In genomic region chrX:17917564-17918233, dm6 we compare ENCODE assay signal across 4 fruit fly cellular contexts.
TF ChIP-seq lines count a peak whose summit lies in the region.

No protein-coding gene starts in this region.

- no peak for TF ChIP-seq CTCF in whole organism, embryonic (GFP tag; optimal IDR thresholded peaks at IDR 0.05; lab: Kevin White, UChicago)

TF ChIP-seq in whole organism, embryonic, 481 proteins besides CTCF, POLR2A, EP300 and RAD21:
- TF ChIP-seq Blimp-1 (GFP tag; optimal IDR thresholded peaks at IDR 0.05; lab: Kevin White, UChicago) (peak; percentile 55), NC2β (GFP tag; optimal IDR thresholded peaks at IDR 0.05; lab: Kevin White, UChicago) (no peak), cato (GFP tag; optimal IDR thresholded peaks at IDR 0.05; lab: Kevin White, UChicago; ENCODE audit: borderline replicate concordance) (no peak), CG15479 (GFP tag; optimal IDR thresholded peaks at IDR 0.05; lab: Kevin White, UChicago) (no peak), CG14860 (GFP tag; IDR thresholded peaks at IDR 0.05; lab: Robert Waterston, UW; ENCODE audit: partially characterized antibody) (no peak), Drgx (GFP tag; IDR thresholded peaks at IDR 0.05; lab: Robert Waterston, UW) (peak; percentile 10; the same call in 1 of the 2 replicates), pita (GFP tag; optimal IDR thresholded peaks at IDR 0.05; lab: Kevin White, UChicago) (no peak), Ssrp (tag; optimal IDR thresholded peaks at IDR 0.05; lab: Kevin White, UChicago) (no peak), Ets65A (GFP tag; lab: Kevin White, UChicago) (peak; percentile 42), CG8924 (tag; optimal IDR thresholded peaks at IDR 0.05; lab: Kevin White, UChicago) (no peak)

TF ChIP-seq in whole organism, prepupa, 60 proteins besides CTCF, POLR2A, EP300 and RAD21 (continues in another document):
- TF ChIP-seq net (GFP tag; optimal IDR thresholded peaks at IDR 0.05; lab: Kevin White, UChicago) (peak; percentile 0), achi (GFP tag; optimal IDR thresholded peaks at IDR 0.05; lab: Kevin White, UChicago) (peak; percentile 13), fd85E (GFP tag; optimal IDR thresholded peaks at IDR 0.05; lab: Kevin White, UChicago) (no peak), OdsH (GFP tag; optimal IDR thresholded peaks at IDR 0.05; lab: Kevin White, UChicago) (peak; percentile 21), Eip78C (GFP tag; lab: Kevin White, UChicago) (peak; percentile 62), vri (GFP tag; optimal IDR thresholded peaks at IDR 0.05; lab: Kevin White, UChicago) (no peak), Smox (GFP tag; optimal IDR thresholded peaks at IDR 0.05; lab: Kevin White, UChicago) (no peak), Sox102F (GFP tag; optimal IDR thresholded peaks at IDR 0.05; lab: Kevin White, UChicago) (no peak), svp (GFP tag; lab: Kevin White, UChicago) (peak; percentile 54), Eip75B (GFP tag; optimal IDR thresholded peaks at IDR 0.05; lab: Kevin White, UChicago) (no peak), esn (GFP tag; optimal IDR thresholded peaks at IDR 0.05; lab: Kevin White, UChicago) (no peak), CG6276 (GFP tag; optimal IDR thresholded peaks at IDR 0.05; lab: Kevin White, UChicago) (peak; percentile 40), CG7368 (GFP tag; optimal IDR thresholded peaks at IDR 0.05; lab: Kevin White, UChicago) (no peak), Ets21C (GFP tag; optimal IDR thresholded peaks at IDR 0.05; lab: Kevin White, UChicago) (no peak), salr (GFP tag; optimal IDR thresholded peaks at IDR 0.05; lab: Kevin White, UChicago) (peak in 1 of 2 experiments; percentile 18), Hr4 (GFP tag; optimal IDR thresholded peaks at IDR 0.05; lab: Kevin White, UChicago) (peak; percentile 11), Blimp-1 (GFP tag; optimal IDR thresholded peaks at IDR 0.05; lab: Kevin White, UChicago) (peak; percentile 87), CG16779 (tag; optimal IDR thresholded peaks at IDR 0.05; lab: Kevin White, UChicago) (no peak), CG1621 (tag; optimal IDR thresholded peaks at IDR 0.05; lab: Kevin White, UChicago) (no peak), CG34406 (GFP tag; optimal IDR thresholded peaks at IDR 0.05; lab: Kevin White, UChicago) (peak; percentile 14), CG10669 (GFP tag; optimal IDR thresholded peaks at IDR 0.05; lab: Kevin White, UChicago) (no peak), CG32006 (GFP tag; optimal IDR thresholded peaks at IDR 0.05; lab: Kevin White, UChicago) (peak; percentile 68), ss (GFP tag; optimal IDR thresholded peaks at IDR 0.05; lab: Kevin White, UChicago) (no peak), Met (GFP tag; optimal IDR thresholded peaks at IDR 0.05; lab: Kevin White, UChicago) (no peak), spab (GFP tag; optimal IDR thresholded peaks at IDR 0.05; lab: Kevin White, UChicago) (no peak), CG10631 (GFP tag; optimal IDR thresholded peaks at IDR 0.05; lab: Kevin White, UChicago) (peak; percentile 6), CG11902 (GFP tag; optimal IDR thresholded peaks at IDR 0.05; lab: Kevin White, UChicago) (no peak), CG6163 (GFP tag; IDR thresholded peaks at IDR 0.05; lab: Robert Waterston, UW) (no peak), Ets96B (tag; optimal IDR thresholded peaks at IDR 0.05; lab: Kevin White, UChicago) (no peak)

TF ChIP-seq in whole organism, pupa, 21 proteins besides CTCF, POLR2A, EP300 and RAD21:
- no peak for TF ChIP-seq Ets98B (GFP tag; IDR thresholded peaks at IDR 0.05; lab: Robert Waterston, UW)
- TF ChIP-seq CG8301 (tag; optimal IDR thresholded peaks at IDR 0.05; lab: Kevin White, UChicago): peak; percentile 39
- peak; percentile 64 for TF ChIP-seq CG14655 (GFP tag; optimal IDR thresholded peaks at IDR 0.05; lab: Kevin White, UChicago)
- no peak for TF ChIP-seq Snoo (tag; optimal IDR thresholded peaks at IDR 0.05; lab: Kevin White, UChicago)
- TF ChIP-seq fd96Ca (GFP tag; IDR thresholded peaks at IDR 0.05; lab: Robert Waterston, UW): no peak
- TF ChIP-seq CG4496 (GFP tag; IDR thresholded peaks at IDR 0.05; lab: Robert Waterston, UW): 0 out of 3 replicates have a peak, but pooled peaks have one; percentile 15
- no peak for TF ChIP-seq CG13204 (GFP tag; optimal IDR thresholded peaks at IDR 0.05; lab: Kevin White, UChicago)
- no peak for TF ChIP-seq CG10348 (GFP tag; IDR thresholded peaks at IDR 0.05; lab: Robert Waterston, UW)
- TF ChIP-seq rn (GFP tag; IDR thresholded peaks at IDR 0.05; lab: Robert Waterston, UW): no peak
- TF ChIP-seq Pif1A (GFP tag; optimal IDR thresholded peaks at IDR 0.05; lab: Kevin White, UChicago): no peak
- TF ChIP-seq CG9948 (tag; optimal IDR thresholded peaks at IDR 0.05; lab: Kevin White, UChicago): no peak
- TF ChIP-seq D1 (tag; optimal IDR thresholded peaks at IDR 0.05; lab: Kevin White, UChicago): no peak
- TF ChIP-seq gl (tag; optimal IDR thresholded peaks at IDR 0.05; lab: Kevin White, UChicago): no peak
- no peak for TF ChIP-seq Pif1B (GFP tag; optimal IDR thresholded peaks at IDR 0.05; lab: Kevin White, UChicago)
- peak; percentile 68 for TF ChIP-seq EcR (GFP tag; optimal IDR thresholded peaks at IDR 0.05; lab: Kevin White, UChicago)
- TF ChIP-seq CG17806 (tag; optimal IDR thresholded peaks at IDR 0.05; lab: Kevin White, UChicago): peak; percentile 2
- TF ChIP-seq CG32121 (GFP tag; IDR thresholded peaks at IDR 0.05; lab: Robert Waterston, UW): no peak
- TF ChIP-seq CG15710 (tag; optimal IDR thresholded peaks at IDR 0.05; lab: Kevin White, UChicago): no peak
- TF ChIP-seq CG12605 (GFP tag; IDR thresholded peaks at IDR 0.05; lab: Robert Waterston, UW): no peak
- peak; percentile 18 for TF ChIP-seq CG8159 (tag; optimal IDR thresholded peaks at IDR 0.05; lab: Kevin White, UChicago)
- no peak for TF ChIP-seq CG34367 (tag; optimal IDR thresholded peaks at IDR 0.05; lab: Kevin White, UChicago)
TF ChIP-seq in whole organism, pupa: peak in this region for 6.

TF ChIP-seq in whole organism, wandering third instar larva, 38 proteins besides CTCF, POLR2A, EP300 and RAD21:
- TF ChIP-seq pan (optimal IDR thresholded peaks at IDR 0.05; lab: Kevin White, UChicago) (no peak), Sp1 (GFP tag; optimal IDR thresholded peaks at IDR 0.05; lab: Kevin White, UChicago) (no peak), Vsx2 (GFP tag; optimal IDR thresholded peaks at IDR 0.05; lab: Kevin White, UChicago; ENCODE audit: partially characterized antibody) (peak; percentile 65), OdsH (GFP tag; optimal IDR thresholded peaks at IDR 0.05; lab: Kevin White, UChicago) (no peak), Mio (GFP tag; optimal IDR thresholded peaks at IDR 0.05; lab: Kevin White, UChicago) (no peak), h (GFP tag; optimal IDR thresholded peaks at IDR 0.05; lab: Kevin White, UChicago) (no peak), ey (GFP tag; optimal IDR thresholded peaks at IDR 0.05; lab: Kevin White, UChicago) (no peak), CrebA (GFP tag; optimal IDR thresholded peaks at IDR 0.05; lab: Kevin White, UChicago; ENCODE audit: borderline replicate concordance) (no peak)

Comparison
In these comparisons a context has a peak if more than half of its experiments do, and no peak if none do; other contexts are left out.
1. Of the 7 proteins assayed by ChIP-seq in both whole organism, embryonic and whole organism, prepupa: peak only in whole organism, embryonic: none; only in whole organism, prepupa: Lpt; in both: Blimp-1; in neither: 5.